Worm (Caenorhabditis elegans) whole organism, L3 larva: ENCODE results near the gene nhr-5.

ENCODE experiments used
- R02D3.7 ChIP-seq: fragments of 150-350 bp; optimal IDR thresholded peaks from 2 replicates; lab custom pipeline; 2014; ENCODE audit warnings: missing biosample characterization, missing genetic modification characterization
- ama-1 ChIP-seq: fragments of 150-350 bp; optimal IDR thresholded peaks from 2 replicates; lab custom pipeline; 2018
- ceh-28 ChIP-seq: fragments of 150-350 bp; optimal IDR thresholded peaks from 2 replicates; lab custom pipeline; 2014; ENCODE audit warnings: missing biosample characterization, missing genetic modification reagents, missing genetic modification characterization
- daf-12 ChIP-seq: fragments of 150-350 bp; optimal IDR thresholded peaks from 2 replicates; lab custom pipeline; 2014; ENCODE audit warnings: missing biosample characterization, missing genetic modification reagents, missing genetic modification characterization
- egl-27 ChIP-seq: sonication (generic microtip); optimal IDR thresholded peaks from 4 replicates; lab custom pipeline; 2017; ENCODE audit warnings: missing biosample characterization, missing genetic modification reagents, missing genetic modification characterization
- elt-1 ChIP-seq: fragments of 150-350 bp; optimal IDR thresholded peaks from 2 replicates; lab custom pipeline; 2014; ENCODE audit warnings: missing biosample characterization, missing genetic modification characterization
- elt-2 ChIP-seq: sonication (generic microtip); optimal IDR thresholded peaks from 2 replicates; lab custom pipeline; 2016; ENCODE audit warnings: missing genetic modification reagents, mild to moderate bottlenecking, missing genetic modification characterization, missing compliant biosample characterization
- elt-3 ChIP-seq, 3 experiments: fragments of 150-350 bp in 1 of 3; sonication (generic microtip) in 2 of 3; optimal IDR thresholded peaks; 2 replicates in 2 of 3; 4 replicates in 1 of 3; lab custom pipeline; 2014 to 2017; ENCODE audit warnings: missing biosample characterization in 3 of 3, missing genetic modification characterization in 3 of 3
- eor-1 ChIP-seq, 2 experiments: fragments of 150-350 bp; optimal IDR thresholded peaks; 2 replicates each; lab custom pipeline; 2014 to 2018; ENCODE audit warnings: missing biosample characterization in 2 of 2, missing genetic modification characterization in 2 of 2
- fkh-10 ChIP-seq: sonication (generic microtip); optimal IDR thresholded peaks from 2 replicates; lab custom pipeline; 2017; ENCODE audit warnings: missing biosample characterization, missing genetic modification reagents, missing genetic modification characterization
- fos-1 ChIP-seq: fragments of 150-350 bp; optimal IDR thresholded peaks from 2 replicates; lab custom pipeline; 2014; ENCODE audit warnings: missing biosample characterization, missing genetic modification characterization
- jun-1 ChIP-seq: fragments of 150-350 bp; optimal IDR thresholded peaks from 2 replicates; lab custom pipeline; 2014; ENCODE audit warnings: missing biosample characterization, missing genetic modification reagents, missing genetic modification characterization
- lin-39 ChIP-seq: fragments of 150-350 bp; optimal IDR thresholded peaks from 2 replicates; lab custom pipeline; 2018; ENCODE audit warnings: missing biosample characterization, missing genetic modification reagents, missing genetic modification characterization
- lsy-12 ChIP-seq: sonication (generic microtip); optimal IDR thresholded peaks from 2 replicates; lab custom pipeline; 2016; ENCODE audit warnings: mild to moderate bottlenecking, missing genetic modification characterization, missing compliant biosample characterization
- mdl-1 ChIP-seq: fragments of 150-350 bp; optimal IDR thresholded peaks from 2 replicates; lab custom pipeline; 2014; ENCODE audit warnings: missing biosample characterization, missing genetic modification characterization
- mml-1 ChIP-seq: fragments of 150-350 bp; sonication (generic microtip); optimal IDR thresholded peaks from 3 replicates; lab custom pipeline; 2014; ENCODE audit warnings: missing biosample characterization, missing genetic modification characterization
- nfya-1 ChIP-seq: sonication (generic microtip); optimal IDR thresholded peaks from 2 replicates; lab custom pipeline; 2017; ENCODE audit warnings: missing genetic modification characterization, mild to moderate bottlenecking, missing compliant biosample characterization, antibody characterized with exemption, moderate library complexity; ENCODE audit not compliant: insufficient read depth
- nhr-11 ChIP-seq: fragments of 150-350 bp; optimal IDR thresholded peaks from 2 replicates; lab custom pipeline; 2014; ENCODE audit warnings: missing biosample characterization, missing genetic modification characterization
- nhr-23 ChIP-seq: fragments of 150-350 bp; optimal IDR thresholded peaks from 2 replicates; lab custom pipeline; 2014; ENCODE audit warnings: missing biosample characterization, missing genetic modification reagents, missing genetic modification characterization
- nhr-25 ChIP-seq: sonication (generic microtip); optimal IDR thresholded peaks from 2 replicates; lab custom pipeline; 2017; ENCODE audit warnings: missing biosample characterization, missing genetic modification characterization
- nhr-28 ChIP-seq: fragments of 150-350 bp; optimal IDR thresholded peaks from 2 replicates; lab custom pipeline; 2014; ENCODE audit warnings: missing biosample characterization, missing genetic modification characterization
- nhr-43 ChIP-seq: sonication (generic microtip); optimal IDR thresholded peaks from 2 replicates; lab custom pipeline; 2016; ENCODE audit warnings: mild to moderate bottlenecking, missing genetic modification characterization, missing compliant biosample characterization; ENCODE audit not compliant: poor library complexity, severe bottlenecking
- nhr-67 ChIP-seq: fragments of 150-350 bp; optimal IDR thresholded peaks from 2 replicates; lab custom pipeline; 2014; ENCODE audit warnings: missing biosample characterization, missing genetic modification characterization
- pqm-1 ChIP-seq: fragments of 150-350 bp; optimal IDR thresholded peaks from 2 replicates; lab custom pipeline; 2017; ENCODE audit warnings: missing biosample characterization, missing genetic modification characterization, inconsistent platforms
- snpc-4 ChIP-seq: fragments of 150-350 bp; optimal IDR thresholded peaks from 2 replicates; lab custom pipeline; 2014; ENCODE audit warnings: missing biosample characterization, missing genetic modification characterization
- tbx-2 ChIP-seq: sonication (generic microtip); optimal IDR thresholded peaks from 2 replicates; lab custom pipeline; 2016; ENCODE audit warnings: mild to moderate bottlenecking, missing genetic modification characterization, missing compliant biosample characterization
- unc-62 ChIP-seq: fragments of 150-350 bp; sonication (generic microtip); optimal IDR thresholded peaks from 4 replicates; lab custom pipeline; 2014; ENCODE audit warnings: missing biosample characterization, missing genetic modification reagents, missing genetic modification characterization
- zag-1 ChIP-seq: fragments of 150-350 bp; optimal IDR thresholded peaks from 2 replicates; lab custom pipeline; 2014; ENCODE audit warnings: missing biosample characterization, missing genetic modification characterization
- ztf-11 ChIP-seq: fragments of 150-350 bp; optimal IDR thresholded peaks from 2 replicates; lab custom pipeline; 2014; ENCODE audit warnings: missing biosample characterization, missing genetic modification characterization

Gene nhr-5

DNA sequence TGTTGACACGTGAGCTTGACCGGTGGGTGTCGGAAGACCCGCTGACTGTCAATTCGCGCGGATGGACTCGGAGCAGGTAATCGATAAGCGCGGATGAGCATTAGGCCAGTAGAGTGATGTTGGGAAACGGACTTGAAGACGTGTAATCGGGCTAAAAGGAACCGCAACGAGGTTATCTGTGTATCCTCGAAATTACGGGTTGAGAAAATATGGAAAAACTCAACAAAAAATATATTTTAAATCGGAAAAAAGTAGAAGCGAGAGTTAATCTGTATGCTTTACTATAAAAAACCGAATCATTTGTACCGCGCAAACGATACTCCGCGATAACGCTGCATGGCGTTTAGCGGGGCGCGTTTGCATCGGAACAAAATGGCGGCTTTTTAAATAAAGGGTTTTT is 9.2 kb upstream of the nhr-5 start, which contains the start of gene Y73F8A.1159:
TSS of gene Y73F8A.1159 (minus strand) at position 101 of the 400 bp plus-strand sequence.
- TF ChIP-seq unc-62 (GFP tag; lab: Kevin White, UChicago), result no peak
- TF ChIP-seq mdl-1 (tag; lab: Kevin White, UChicago), result no peak
- no peak for TF ChIP-seq fkh-10 (GFP tag; lab: Kevin White, UChicago)
- TF ChIP-seq nhr-28, result no peak
- TF ChIP-seq egl-27 (tag; lab: Kevin White, UChicago), result no peak
- TF ChIP-seq elt-1 (tag; lab: Kevin White, UChicago), result no peak
- no peak for TF ChIP-seq ama-1
- no peak for TF ChIP-seq mml-1 (tag; lab: Kevin White, UChicago)
- no peak for TF ChIP-seq fos-1 (tag; lab: Kevin White, UChicago)
- TF ChIP-seq zag-1 (tag; lab: Kevin White, UChicago), result no peak
- TF ChIP-seq nhr-67 (tag; lab: Kevin White, UChicago), result no peak
- no peak for TF ChIP-seq nfya-1
- no peak for TF ChIP-seq daf-12 (tag; lab: Kevin White, UChicago)
- TF ChIP-seq ceh-28 (tag; lab: Kevin White, UChicago), result no peak
- TF ChIP-seq ztf-11 (tag; lab: Kevin White, UChicago), result no peak
- no peak for TF ChIP-seq nhr-25

DNA sequence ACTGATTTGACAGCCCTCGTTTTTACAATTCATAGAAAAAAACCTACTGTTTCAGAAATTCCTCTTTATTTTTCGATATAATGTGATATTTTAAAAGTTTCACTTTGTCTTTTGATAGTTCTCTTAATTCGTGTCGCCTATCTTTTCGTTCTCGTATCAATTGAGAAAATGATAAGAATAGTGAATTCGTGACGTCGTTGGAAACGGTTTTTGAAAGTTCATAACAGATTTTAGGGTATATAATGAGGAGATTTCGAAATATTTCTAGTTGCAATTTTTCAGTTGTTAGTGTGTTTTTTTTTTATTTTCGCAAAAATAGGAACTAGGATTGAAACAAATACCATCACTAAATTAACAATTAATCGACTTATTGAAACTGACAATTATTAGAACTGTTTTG is 8.5 kb upstream of the nhr-5 start:
- no peak for TF ChIP-seq fkh-10 (GFP tag; lab: Kevin White, UChicago)
- peak; percentile 14 for TF ChIP-seq elt-2 (tag; lab: Kevin White, UChicago)
- TF ChIP-seq eor-1 (tag; optimal IDR thresholded peaks at IDR 0.05; lab: Kevin White, UChicago), result no peak
- no peak for TF ChIP-seq tbx-2

DNA sequence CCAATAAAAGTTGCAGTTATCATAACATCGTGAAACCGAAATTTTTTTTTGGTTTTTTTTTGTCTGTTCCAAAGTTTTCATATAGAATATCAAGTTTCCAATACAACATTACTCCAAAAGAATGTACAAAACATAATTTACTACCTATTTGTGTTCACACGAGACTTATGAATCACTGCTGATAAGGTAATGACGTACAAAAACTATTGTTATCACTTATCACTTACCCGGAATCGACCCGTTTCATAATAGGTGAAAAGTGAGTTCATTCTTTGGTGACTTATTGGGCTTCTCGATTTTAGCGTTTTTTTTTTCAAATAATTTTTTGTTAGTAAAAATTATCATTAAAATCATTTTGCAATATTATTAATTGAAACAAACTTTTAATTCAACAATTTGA is 6.9 kb upstream of the nhr-5 start:
- TF ChIP-seq snpc-4 (no peak), pqm-1 (peak; percentile 87), jun-1 (tag; lab: Kevin White, UChicago) (peak; percentile 36), mdl-1 (tag; lab: Kevin White, UChicago) (peak; percentile 16), lsy-12 (no peak), elt-2 (tag; lab: Kevin White, UChicago) (peak; percentile 83)

DNA sequence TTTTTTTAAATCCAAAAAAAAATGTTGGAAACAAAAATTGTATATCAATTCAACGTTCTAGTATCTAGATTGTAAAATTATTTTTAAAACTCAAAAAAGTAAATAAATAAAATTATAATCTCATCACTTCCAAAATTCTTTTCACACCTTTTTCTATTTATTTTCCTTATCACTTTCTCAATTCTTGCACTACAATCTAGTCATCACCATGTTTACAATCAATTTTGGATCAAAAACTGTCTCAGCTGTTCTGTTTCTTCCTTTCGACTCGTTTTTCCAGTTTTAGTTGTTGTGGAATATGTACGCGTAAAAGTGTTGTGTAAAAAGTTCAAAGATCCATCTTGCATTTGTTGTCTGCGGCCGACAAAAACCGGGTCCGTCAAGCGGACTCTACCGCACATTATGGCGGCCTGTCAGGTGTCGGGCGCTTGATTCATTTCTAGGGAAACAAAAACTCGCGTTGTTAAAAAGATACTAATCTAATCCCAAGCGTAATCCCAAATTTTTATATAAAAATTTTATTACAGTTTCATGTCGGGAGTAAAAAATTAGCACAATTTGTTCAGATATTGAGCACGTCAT is 5.4 kb upstream of the nhr-5 start:
- TF ChIP-seq nhr-11 (tag; lab: Kevin White, UChicago), result no peak
- TF ChIP-seq snpc-4, result peak; percentile 75
- peak; percentile 35 for TF ChIP-seq elt-2 (tag; lab: Kevin White, UChicago)
- no peak for TF ChIP-seq nhr-23 (tag; lab: Kevin White, UChicago)
- TF ChIP-seq jun-1 (tag; lab: Kevin White, UChicago), result no peak

DNA sequence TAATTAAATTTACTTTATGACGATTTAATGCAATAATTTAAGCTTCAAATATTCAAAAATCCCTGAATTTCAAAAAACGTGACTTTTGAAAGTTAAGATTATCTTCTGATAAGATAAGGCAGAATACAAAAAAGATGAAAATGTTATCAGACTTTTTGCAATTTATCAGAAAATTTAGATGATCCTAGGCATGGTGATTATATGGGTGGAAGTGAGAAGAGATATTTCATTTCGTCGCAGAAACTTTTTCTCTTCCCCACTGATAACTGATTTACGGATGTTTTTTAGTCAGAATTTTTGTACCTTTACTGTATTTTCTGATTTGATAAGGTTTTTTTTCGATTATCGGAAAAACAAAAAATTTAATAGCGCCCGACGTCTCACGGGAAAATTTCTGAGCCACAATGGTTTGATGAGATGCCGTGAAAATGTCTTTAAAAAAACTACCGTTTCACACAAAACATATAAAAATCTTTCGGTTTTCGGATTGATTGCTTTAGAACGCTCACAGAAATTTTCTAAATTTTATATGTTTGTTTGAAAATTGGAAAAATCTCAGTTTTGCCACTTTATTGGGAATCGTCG is 4.7 kb upstream of the nhr-5 start:
- TF ChIP-seq elt-1 (tag; lab: Kevin White, UChicago) (no peak), elt-2 (tag; lab: Kevin White, UChicago) (peak; percentile 67), elt-3 (tag; optimal IDR thresholded peaks at IDR 0.05; lab: Kevin White, UChicago) (peak in 1 of 3 experiments; percentile 39)

DNA sequence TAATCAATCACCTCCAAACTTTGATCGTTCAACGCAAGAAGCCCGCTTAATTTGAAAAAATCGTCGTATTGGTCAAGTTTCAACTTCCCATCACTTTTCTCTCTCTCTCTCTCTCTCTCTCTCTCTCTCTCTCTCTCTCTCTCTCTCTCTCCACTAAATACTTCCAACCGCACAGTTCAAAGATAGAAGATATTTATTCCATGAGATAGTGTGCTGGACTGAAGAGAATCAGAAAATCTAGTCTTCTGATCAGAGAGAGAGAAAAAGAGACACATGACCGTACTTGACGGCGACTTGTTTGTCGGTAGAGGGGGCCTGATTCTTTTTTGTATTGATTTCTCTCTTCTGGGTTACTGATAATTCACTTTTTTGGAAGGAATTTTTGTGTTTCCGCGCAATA is 1.4 kb upstream of the nhr-5 start:
- TF ChIP-seq unc-62 (GFP tag; lab: Kevin White, UChicago) (peak; percentile 22), fos-1 (tag; lab: Kevin White, UChicago) (no peak), elt-2 (tag; lab: Kevin White, UChicago) (no peak), ceh-28 (tag; lab: Kevin White, UChicago) (peak; percentile 16), nhr-25 (peak; percentile 80), nhr-23 (tag; lab: Kevin White, UChicago) (peak; percentile 84), tbx-2 (peak; percentile 27), R02D3.7 (tag; lab: Kevin White, UChicago) (peak; percentile 9), fkh-10 (GFP tag; lab: Kevin White, UChicago) (no peak), nfya-1 (peak; percentile 44), pqm-1 (no peak), jun-1 (tag; lab: Kevin White, UChicago) (no peak), nhr-43 (tag; lab: Kevin White, UChicago) (peak; percentile 85), lin-39 (no peak), elt-3 (tag; optimal IDR thresholded peaks at IDR 0.05; lab: Kevin White, UChicago) (peak in 1 of 3 experiments; percentile 75)
